Worm (Caenorhabditis elegans): ENCODE data around the gene C37C3.11.

DNA sequence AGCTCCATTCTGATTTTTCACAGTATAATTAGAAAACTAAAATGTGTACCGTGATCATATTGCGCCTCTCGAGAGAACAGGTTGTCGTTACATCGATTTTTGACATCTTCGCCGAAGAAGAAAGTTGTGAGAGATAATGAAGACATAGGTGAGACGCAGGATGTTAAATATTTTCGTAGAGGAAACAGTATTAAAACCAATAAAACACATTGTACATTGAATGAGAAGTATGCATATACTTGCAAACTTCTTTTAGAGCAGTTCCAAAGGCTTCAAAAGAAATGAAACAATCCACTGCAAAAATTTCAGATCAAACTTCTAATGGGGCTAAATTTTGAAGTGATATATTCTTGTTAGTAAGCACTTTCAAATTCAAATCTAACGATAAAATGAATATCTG, 6.1 kb upstream of the C37C3.11 start, which contains the start of gene nipi-4:
- TF ChIP-seq dve-1 (tag; optimal IDR thresholded peaks at IDR 0.05; ENCODE audit: insufficient read depth) (no peak), Y105C5A.15 (GFP tag; IDR thresholded peaks at IDR 0.05) (no peak)

All from whole organism, L4 larva.